Worm (Caenorhabditis elegans): ENCODE results near the gene srh-130.

DNA sequence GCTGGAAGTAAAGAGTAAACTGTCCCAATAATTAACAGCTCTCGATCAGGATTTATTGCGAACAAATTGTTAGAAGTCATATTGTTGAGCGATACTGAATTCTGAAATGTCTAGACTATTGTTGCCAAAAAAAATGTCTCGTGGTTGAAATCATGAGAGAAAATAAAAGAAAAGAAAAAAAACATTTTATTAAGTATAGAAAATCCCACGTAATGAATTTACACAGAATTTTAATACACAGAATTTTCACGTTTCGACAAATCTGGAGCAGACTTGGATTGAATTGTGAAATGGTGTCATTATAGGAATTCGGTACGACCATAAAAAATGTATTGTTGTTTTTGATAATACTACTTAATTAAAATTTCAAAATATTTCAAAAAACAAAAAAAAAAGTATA, 21.9 kb downstream of the srh-130 start, which contains the start of gene srt-65:
- TF ChIP-seq W03F9.2 (tag; optimal IDR thresholded peaks at IDR 0.05): no peak
- no peak for TF ChIP-seq dao-5 (tag; optimal IDR thresholded peaks at IDR 0.05)

Data from whole organism, L4/young adult.